Worm (Caenorhabditis elegans) whole organism, early embryonic: ENCODE measurements around the gene sql-1.

Experiments
- B0310.2 ChIP-seq: sonication (generic microtip); optimal IDR thresholded peaks from 2 replicates; lab custom pipeline; 2016; ENCODE audit warnings: mild to moderate bottlenecking, missing genetic modification characterization, missing compliant biosample characterization
- F13C5.2 ChIP-seq: sonication (generic microtip); optimal IDR thresholded peaks from 2 replicates; lab custom pipeline; 2017; ENCODE audit warnings: mild to moderate bottlenecking, missing genetic modification characterization, inconsistent platforms, missing compliant biosample characterization
- aly-1 ChIP-seq: sonication (generic microtip); optimal IDR thresholded peaks from 2 replicates; lab custom pipeline; 2016; ENCODE audit warnings: missing genetic modification characterization, missing compliant biosample characterization
- ama-1 ChIP-seq: fragments of 150-350 bp; optimal IDR thresholded peaks from 2 replicates; lab custom pipeline; 2014
- ceh-13 ChIP-seq: fragments of 200-800 bp; sonication (Bioruptor generic); optimal IDR thresholded peaks from 2 replicates; lab custom pipeline; 2018; ENCODE audit warnings: mild to moderate bottlenecking, missing genetic modification characterization, missing compliant biosample characterization
- ceh-36 ChIP-seq: sonication (generic microtip); optimal IDR thresholded peaks from 2 replicates; lab custom pipeline; 2016; ENCODE audit warnings: missing genetic modification characterization, inconsistent platforms, missing compliant biosample characterization
- ets-7 ChIP-seq: sonication (generic microtip); optimal IDR thresholded peaks from 2 replicates; lab custom pipeline; 2016; ENCODE audit warnings: missing genotype, missing genetic modification characterization, missing compliant biosample characterization
- flt-1 ChIP-seq: fragments of 200-800 bp; sonication (Bioruptor generic); IDR thresholded peaks from 2 replicates; pipeline ENCODE4 v1.3.6; 2022; ENCODE audit warnings: missing genetic modification characterization, missing compliant biosample characterization
- hmbx-1 ChIP-seq: sonication (generic microtip); optimal IDR thresholded peaks from 2 replicates; lab custom pipeline; 2016; ENCODE audit warnings: mild to moderate bottlenecking, missing genetic modification characterization, missing compliant biosample characterization
- hmg-4 ChIP-seq: fragments of 200-800 bp; sonication (Bioruptor generic); optimal IDR thresholded peaks from 2 replicates; lab custom pipeline; 2018; ENCODE audit warnings: mild to moderate bottlenecking, missing genetic modification characterization, missing compliant biosample characterization
- hnd-1 ChIP-seq: sonication (generic microtip); optimal IDR thresholded peaks from 2 replicates; lab custom pipeline; 2016; ENCODE audit warnings: missing genetic modification characterization, missing compliant biosample characterization
- pes-1 ChIP-seq: fragments of 200-800 bp; sonication (Bioruptor generic); IDR thresholded peaks from 2 replicates; pipeline ENCODE4 v1.3.6; 2022; ENCODE audit warnings: missing genetic modification reagents, missing genetic modification characterization, missing compliant biosample characterization
- scrt-1 ChIP-seq: fragments of 200-800 bp; sonication (Bioruptor generic); IDR thresholded peaks from 2 replicates; pipeline ENCODE4 v1.3.6; 2022; ENCODE audit warnings: missing genetic modification characterization, missing compliant biosample characterization
- sea-1 ChIP-seq: fragments of 200-800 bp; sonication (Bioruptor generic); conservative IDR thresholded peaks from 2 replicates; pipeline ENCODE4 v1.3.6; 2022; ENCODE audit warnings: missing genetic modification characterization, missing compliant biosample characterization
- tbx-11 ChIP-seq: fragments of 200-800 bp; sonication (Bioruptor generic); IDR thresholded peaks from 2 replicates; pipeline ENCODE4 v1.3.6; 2022; ENCODE audit warnings: missing genetic modification characterization, missing compliant biosample characterization
- tbx-37 ChIP-seq: fragments of 200-800 bp; sonication (Bioruptor generic); conservative IDR thresholded peaks from 2 replicates; pipeline ENCODE4 v1.3.6; 2022; ENCODE audit warnings: missing genetic modification reagents, missing genetic modification characterization, missing compliant biosample characterization
- tra-4 ChIP-seq: sonication (generic microtip); optimal IDR thresholded peaks from 2 replicates; lab custom pipeline; 2017; ENCODE audit warnings: missing genetic modification characterization, missing compliant biosample characterization

The sql-1 gene

ce11 chrIII:12548441-12548840, 49.1 kb downstream of the sql-1 start:
- TF ChIP-seq flt-1 (GFP tag; lab: Robert Waterston, UW) (no peak), B0310.2 (no peak), F13C5.2 (tag; lab: Kevin White, UChicago) (no peak), ama-1 (no peak), ceh-36 (tag; lab: Kevin White, UChicago) (no peak), sea-1 (GFP tag; lab: Robert Waterston, UW) (no peak), aly-1 (tag; lab: Kevin White, UChicago) (no peak), ceh-13 (GFP tag; lab: Kevin White, UChicago) (no peak), scrt-1 (GFP tag; lab: Robert Waterston, UW) (no peak), tbx-37 (GFP tag; lab: Robert Waterston, UW) (no peak), tbx-11 (GFP tag; lab: Robert Waterston, UW) (no peak), pes-1 (no peak), hnd-1 (tag; lab: Kevin White, UChicago) (no peak), hmg-4 (GFP tag; lab: Kevin White, UChicago) (no peak), tra-4 (tag; lab: Kevin White, UChicago) (no peak), ets-7 (no peak), hmbx-1 (tag; lab: Kevin White, UChicago) (no peak)

DNA sequence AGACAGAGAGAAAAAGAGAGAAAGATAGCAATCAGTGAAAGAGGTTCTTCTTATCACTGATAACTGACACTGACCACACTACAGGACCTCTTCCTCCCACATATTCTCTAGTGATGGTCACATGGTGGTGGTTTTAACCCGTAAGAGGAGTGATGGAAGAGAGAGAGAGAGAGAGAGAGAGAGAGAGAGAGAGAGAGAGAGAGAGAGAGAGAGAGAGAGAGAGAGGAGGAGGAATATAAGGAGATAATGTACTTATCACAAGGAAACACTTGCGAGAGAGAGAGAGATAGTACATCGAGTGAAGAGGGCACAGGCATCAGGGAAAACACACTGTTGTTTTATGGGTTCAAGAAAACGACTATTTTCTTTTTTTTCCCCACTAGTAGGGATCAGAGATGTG, 50.3 kb downstream of the sql-1 start:
- TF ChIP-seq sea-1 (GFP tag; lab: Robert Waterston, UW) (no peak), hnd-1 (tag; lab: Kevin White, UChicago) (no peak), ceh-36 (tag; lab: Kevin White, UChicago) (no peak), ets-7 (no peak), flt-1 (GFP tag; lab: Robert Waterston, UW) (no peak), tra-4 (tag; lab: Kevin White, UChicago) (no peak), tbx-37 (GFP tag; lab: Robert Waterston, UW) (no peak), B0310.2 (no peak), pes-1 (no peak), scrt-1 (GFP tag; lab: Robert Waterston, UW) (no peak), ceh-13 (GFP tag; lab: Kevin White, UChicago) (no peak), tbx-11 (GFP tag; lab: Robert Waterston, UW) (no peak), hmbx-1 (tag; lab: Kevin White, UChicago) (no peak), aly-1 (tag; lab: Kevin White, UChicago) (no peak), hmg-4 (GFP tag; lab: Kevin White, UChicago) (no peak), ama-1 (no peak), F13C5.2 (tag; lab: Kevin White, UChicago) (no peak)

- TF ChIP-seq aly-1 (tag; lab: Kevin White, UChicago) (no peak), ama-1 (no peak), hmg-4 (GFP tag; lab: Kevin White, UChicago) (no peak), F13C5.2 (tag; lab: Kevin White, UChicago) (no peak), hnd-1 (tag; lab: Kevin White, UChicago) (no peak), ets-7 (no peak), hmbx-1 (tag; lab: Kevin White, UChicago) (no peak), B0310.2 (no peak), tbx-37 (GFP tag; lab: Robert Waterston, UW) (no peak)
Measured at ce11 chrIII:12551253-12551652, 51.9 kb downstream of the sql-1 start.

ce11 chrIII:12556104-12556503, 56.7 kb downstream of the sql-1 start:
- TF ChIP-seq tbx-37 (GFP tag; lab: Robert Waterston, UW) (no peak), tra-4 (tag; lab: Kevin White, UChicago) (no peak), ets-7 (no peak), sea-1 (GFP tag; lab: Robert Waterston, UW) (no peak), scrt-1 (GFP tag; lab: Robert Waterston, UW) (no peak), tbx-11 (GFP tag; lab: Robert Waterston, UW) (no peak), B0310.2 (no peak), flt-1 (GFP tag; lab: Robert Waterston, UW) (no peak), hmbx-1 (tag; lab: Kevin White, UChicago) (no peak), ceh-13 (GFP tag; lab: Kevin White, UChicago) (no peak), ceh-36 (tag; lab: Kevin White, UChicago) (no peak), aly-1 (tag; lab: Kevin White, UChicago) (no peak), F13C5.2 (tag; lab: Kevin White, UChicago) (no peak), ama-1 (no peak), pes-1 (no peak), hmg-4 (GFP tag; lab: Kevin White, UChicago) (no peak), hnd-1 (tag; lab: Kevin White, UChicago) (no peak)

DNA sequence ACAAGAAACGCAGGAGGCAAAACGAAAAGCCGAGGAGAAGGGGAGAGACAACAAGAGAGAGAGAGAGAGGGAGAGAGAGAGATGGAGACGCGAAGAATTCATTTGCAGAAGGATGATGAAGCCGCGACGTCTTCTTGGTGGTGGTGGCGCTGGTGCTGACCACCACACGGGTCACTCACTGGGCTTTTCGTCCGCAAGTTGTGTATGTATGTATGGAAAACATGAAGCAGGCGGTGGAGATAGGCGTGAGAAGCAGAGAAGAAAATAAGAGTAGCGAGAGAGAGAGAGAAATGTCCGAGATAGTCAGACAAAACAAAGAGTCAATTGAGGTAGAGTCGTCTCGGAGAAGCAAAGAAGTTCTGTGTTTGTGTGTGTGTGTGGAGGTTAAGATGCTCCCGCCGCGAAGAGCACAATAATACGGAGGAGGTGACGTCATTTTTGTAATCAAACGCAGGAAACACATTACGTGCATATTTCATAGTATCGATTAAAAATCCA, 58.8 kb downstream of the sql-1 start:
- TF ChIP-seq scrt-1 (GFP tag; lab: Robert Waterston, UW) (no peak), hmg-4 (GFP tag; lab: Kevin White, UChicago) (peak; percentile 12), tbx-37 (GFP tag; lab: Robert Waterston, UW) (no peak), aly-1 (tag; lab: Kevin White, UChicago) (peak; percentile 52), flt-1 (GFP tag; lab: Robert Waterston, UW) (no peak), sea-1 (GFP tag; lab: Robert Waterston, UW) (no peak), ets-7 (no peak), F13C5.2 (tag; lab: Kevin White, UChicago) (no peak)

DNA sequence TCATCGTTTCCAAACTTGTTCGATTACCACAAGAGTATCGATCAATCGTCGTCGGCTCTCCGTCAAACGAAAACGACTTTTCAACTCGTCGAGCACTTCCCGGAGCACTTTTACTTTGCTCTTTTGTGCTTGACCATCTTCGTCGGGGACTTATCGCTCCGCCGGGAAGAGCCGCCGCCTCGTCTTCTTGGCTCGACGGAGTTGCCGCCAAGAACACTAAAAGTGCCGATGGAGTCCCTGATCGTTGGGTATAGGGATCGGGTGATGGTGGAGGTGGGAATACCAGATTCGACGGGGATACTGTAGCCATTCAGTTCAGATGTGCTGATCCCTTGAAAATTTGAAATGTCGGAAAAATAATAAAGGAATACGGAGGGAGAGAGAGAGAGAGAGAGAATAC, 63.4 kb downstream of the sql-1 start:
- TF ChIP-seq B0310.2, result no peak
- no peak for TF ChIP-seq sea-1 (GFP tag; lab: Robert Waterston, UW)
- TF ChIP-seq tbx-37 (GFP tag; lab: Robert Waterston, UW), result no peak

DNA sequence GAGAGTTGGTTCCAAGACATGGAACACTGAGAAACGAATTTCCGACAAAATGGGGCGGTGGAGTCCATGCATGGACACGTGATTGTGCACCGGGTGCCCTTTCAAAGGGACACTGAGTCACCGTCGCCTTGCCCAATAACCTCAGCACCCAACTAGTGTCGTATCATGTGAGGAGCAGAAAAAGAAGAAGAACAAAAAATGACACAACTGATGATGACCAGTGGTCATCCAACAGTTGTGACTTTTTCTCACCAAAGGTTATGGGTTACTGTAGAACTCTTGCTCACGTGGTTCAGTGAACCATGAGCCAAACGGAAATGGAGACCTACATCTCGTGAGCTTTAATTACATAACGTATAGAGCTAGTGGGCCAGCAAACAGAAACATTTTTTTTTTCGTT, 66.4 kb downstream of the sql-1 start:
- TF ChIP-seq hnd-1 (tag; lab: Kevin White, UChicago), result no peak
- no peak for TF ChIP-seq ama-1
- TF ChIP-seq ets-7, result no peak
- no peak for TF ChIP-seq tra-4 (tag; lab: Kevin White, UChicago)
- TF ChIP-seq ceh-13 (GFP tag; lab: Kevin White, UChicago), result no peak
- no peak for TF ChIP-seq flt-1 (GFP tag; lab: Robert Waterston, UW)
